Worm (Caenorhabditis elegans) whole organism, mixed stage, embryonic: ENCODE results near the gene F53F8.3.

ENCODE experiments used
- M03D4.4 ChIP-seq: sonication (generic microtip); optimal IDR thresholded peaks from 2 replicates; lab custom pipeline; 2017; ENCODE audit warnings: mild to moderate bottlenecking, missing genetic modification characterization, missing compliant biosample characterization
- bed-3 ChIP-seq: fragments of 200-800 bp; sonication (Bioruptor generic); optimal IDR thresholded peaks from 3 replicates; lab custom pipeline; 2018; ENCODE audit warnings: mild to moderate bottlenecking, missing genetic modification characterization, moderate library complexity, missing compliant biosample characterization
- blmp-1 ChIP-seq: fragments of 150-350 bp; optimal IDR thresholded peaks from 2 replicates; lab custom pipeline; 2014; ENCODE audit warnings: missing biosample characterization, missing genetic modification characterization
- ceh-39 ChIP-seq: fragments of 150-350 bp; optimal IDR thresholded peaks from 2 replicates; lab custom pipeline; 2014; ENCODE audit warnings: missing biosample characterization, missing genetic modification characterization
- ceh-43 ChIP-seq: fragments of 200-800 bp; sonication (Bioruptor generic); optimal IDR thresholded peaks from 2 replicates; lab custom pipeline; 2018; ENCODE audit warnings: mild to moderate bottlenecking, missing genetic modification characterization, moderate library complexity, missing compliant biosample characterization
- ceh-83 ChIP-seq: fragments of 200-800 bp; sonication (Bioruptor generic); optimal IDR thresholded peaks from 2 replicates; lab custom pipeline; 2018; ENCODE audit warnings: mild to moderate bottlenecking, missing genetic modification characterization, missing compliant biosample characterization
- cnd-1 ChIP-seq: fragments of 200-800 bp; sonication (Bioruptor generic); optimal IDR thresholded peaks from 2 replicates; lab custom pipeline; 2018; ENCODE audit warnings: mild to moderate bottlenecking, missing genetic modification characterization, missing compliant biosample characterization
- elt-1 ChIP-seq: sonication (generic microtip); optimal IDR thresholded peaks from 2 replicates; lab custom pipeline; 2017; ENCODE audit warnings: missing genetic modification characterization, mild to moderate bottlenecking, missing compliant biosample characterization, antibody characterized with exemption, moderate library complexity, borderline replicate concordance; ENCODE audit not compliant: insufficient read depth
- elt-3 ChIP-seq: fragments of 150-350 bp; optimal IDR thresholded peaks from 2 replicates; lab custom pipeline; 2014; ENCODE audit warnings: missing biosample characterization, missing genetic modification characterization
- flh-1 ChIP-seq: fragments of 200-800 bp; sonication (Bioruptor generic); optimal IDR thresholded peaks from 2 replicates; lab custom pipeline; 2018; ENCODE audit warnings: mild to moderate bottlenecking, missing genetic modification characterization, moderate library complexity, missing compliant biosample characterization
- ham-2 ChIP-seq: fragments of 200-800 bp; sonication (Bioruptor generic); optimal IDR thresholded peaks from 2 replicates; lab custom pipeline; 2018; ENCODE audit warnings: mild to moderate bottlenecking, missing genetic modification characterization, missing compliant biosample characterization
- hlh-1 ChIP-seq: fragments of 150-350 bp; optimal IDR thresholded peaks from 2 replicates; lab custom pipeline; 2014; ENCODE audit warnings: missing biosample characterization, missing genetic modification reagents, missing genetic modification characterization
- lin-13 ChIP-seq: fragments of 150-350 bp; optimal IDR thresholded peaks from 2 replicates; lab custom pipeline; 2014; ENCODE audit warnings: missing biosample characterization, missing genetic modification characterization
- lin-32 ChIP-seq: fragments of 200-800 bp; sonication (Bioruptor generic); optimal IDR thresholded peaks from 2 replicates; lab custom pipeline; 2018; ENCODE audit warnings: mild to moderate bottlenecking, missing genetic modification characterization, missing compliant biosample characterization
- lsy-2 ChIP-seq: fragments of 150-350 bp; optimal IDR thresholded peaks from 2 replicates; lab custom pipeline; 2014; ENCODE audit warnings: missing biosample characterization, missing genetic modification characterization
- mab-5 ChIP-seq: fragments of 150-350 bp; optimal IDR thresholded peaks from 2 replicates; lab custom pipeline; 2014; ENCODE audit warnings: missing biosample characterization, missing genetic modification characterization
- mep-1 ChIP-seq: fragments of 150-350 bp; optimal IDR thresholded peaks from 2 replicates; lab custom pipeline; 2017; ENCODE audit warnings: missing biosample characterization, missing genetic modification reagents, missing genetic modification characterization, inconsistent platforms
- mls-2 ChIP-seq: sonication (generic microtip); optimal IDR thresholded peaks from 2 replicates; lab custom pipeline; 2016; ENCODE audit warnings: mild to moderate bottlenecking, missing genetic modification characterization, moderate library complexity, missing compliant biosample characterization
- nhr-12 ChIP-seq: fragments of 150-350 bp; optimal IDR thresholded peaks from 2 replicates; lab custom pipeline; 2014; ENCODE audit warnings: missing biosample characterization, missing genetic modification characterization
- nhr-2 ChIP-seq: fragments of 150-350 bp; optimal IDR thresholded peaks from 2 replicates; lab custom pipeline; 2014; ENCODE audit warnings: missing biosample characterization, missing genetic modification characterization
- nhr-237 ChIP-seq: fragments of 150-350 bp; optimal IDR thresholded peaks from 2 replicates; lab custom pipeline; 2014; ENCODE audit warnings: missing biosample characterization, missing genetic modification characterization
- nhr-28 ChIP-seq: fragments of 150-350 bp; optimal IDR thresholded peaks from 2 replicates; lab custom pipeline; 2014; ENCODE audit warnings: missing biosample characterization, missing genetic modification characterization
- nhr-76 ChIP-seq: sonication (generic microtip); optimal IDR thresholded peaks from 2 replicates; lab custom pipeline; 2017; ENCODE audit warnings: missing biosample characterization, missing genetic modification characterization
- pha-4 ChIP-seq: fragments of 150-350 bp; optimal IDR thresholded peaks from 2 replicates; lab custom pipeline; 2018; ENCODE audit warnings: missing biosample characterization, missing genetic modification reagents, missing genetic modification characterization
- sem-2 ChIP-seq: fragments of 200-800 bp; sonication (Bioruptor generic); optimal IDR thresholded peaks from 2 replicates; lab custom pipeline; 2018; ENCODE audit warnings: mild to moderate bottlenecking, missing genetic modification characterization, missing compliant biosample characterization
- snpc-4 ChIP-seq: fragments of 150-350 bp; optimal IDR thresholded peaks from 2 replicates; lab custom pipeline; 2014; ENCODE audit warnings: missing biosample characterization, missing genetic modification characterization
- sptf-1 ChIP-seq: sonication (generic microtip); optimal IDR thresholded peaks from 2 replicates; lab custom pipeline; 2017; ENCODE audit warnings: mild to moderate bottlenecking, missing genetic modification characterization, moderate library complexity, missing compliant biosample characterization
- tbx-8 ChIP-seq: fragments of 200-800 bp; sonication (Bioruptor generic); optimal IDR thresholded peaks from 2 replicates; lab custom pipeline; 2018; ENCODE audit warnings: mild to moderate bottlenecking, missing genetic modification characterization, moderate library complexity, missing compliant biosample characterization
- unc-120 ChIP-seq: sonication (generic microtip); optimal IDR thresholded peaks from 2 replicates; lab custom pipeline; 2017; ENCODE audit warnings: missing genetic modification characterization, missing compliant biosample characterization; ENCODE audit not compliant: poor library complexity, severe bottlenecking
- unc-39 ChIP-seq: fragments of 150-350 bp; optimal IDR thresholded peaks from 2 replicates; lab custom pipeline; 2014; ENCODE audit warnings: missing biosample characterization, missing genetic modification characterization
- unc-62 ChIP-seq: fragments of 150-350 bp; optimal IDR thresholded peaks from 2 replicates; lab custom pipeline; 2014; ENCODE audit warnings: missing biosample characterization, missing genetic modification reagents, missing genetic modification characterization
- zip-8 ChIP-seq: fragments of 150-350 bp; optimal IDR thresholded peaks from 2 replicates; lab custom pipeline; 2014; ENCODE audit warnings: missing biosample characterization, missing genetic modification characterization
- ztf-11 ChIP-seq: fragments of 150-350 bp; optimal IDR thresholded peaks from 2 replicates; lab custom pipeline; 2014; ENCODE audit warnings: missing biosample characterization, missing genetic modification characterization

Gene F53F8.3

ce11 chrV:20689481-20690039 lies at the start of gene F53F8.3:
F53F8.3 (minus strand) TSS chrV:20689531.
- TF ChIP-seq nhr-237 (no peak), nhr-12 (no peak), hlh-1 (tag; lab: Kevin White, UChicago) (no peak), unc-62 (GFP tag; lab: Kevin White, UChicago) (no peak), ham-2 (GFP tag; lab: Kevin White, UChicago) (no peak), elt-3 (tag; lab: Kevin White, UChicago) (no peak), lin-32 (GFP tag; lab: Kevin White, UChicago) (no peak), nhr-76 (tag; lab: Kevin White, UChicago) (no peak)
- TF ChIP-seq, all 35 proteins: peak for 0

ce11 chrV:20734658-20735057 lies 45.3 kb upstream of the F53F8.3 start, which contains the start of gene srxa-6:
srxa-6 (plus strand) TSS chrV:20734958.
- TF ChIP-seq nhr-76 (tag; lab: Kevin White, UChicago), result no peak
- TF ChIP-seq, all 35 proteins: peak for 0

ce11 chrV:20731787-20732186 lies 42.5 kb upstream of the F53F8.3 start, which contains the start of gene srxa-1:
srxa-1 (plus strand) TSS chrV:20732087.
- TF ChIP-seq unc-39 (tag; lab: Kevin White, UChicago), result no peak
- no peak for TF ChIP-seq pha-4 (tag; lab: Kevin White, UChicago)
- TF ChIP-seq mep-1 (tag; lab: Kevin White, UChicago), result no peak
- no peak for TF ChIP-seq nhr-76 (tag; lab: Kevin White, UChicago)
- no peak for TF ChIP-seq unc-62 (GFP tag; lab: Kevin White, UChicago)

- TF ChIP-seq zip-8, result no peak
- TF ChIP-seq flh-1 (GFP tag; lab: Kevin White, UChicago), result no peak
- TF ChIP-seq sem-2 (GFP tag; lab: Kevin White, UChicago), result no peak
- no peak for TF ChIP-seq ceh-83 (GFP tag; lab: Kevin White, UChicago)
- no peak for TF ChIP-seq ztf-11 (tag; lab: Kevin White, UChicago)
- TF ChIP-seq elt-3 (tag; lab: Kevin White, UChicago), result no peak
- TF ChIP-seq blmp-1 (tag; lab: Kevin White, UChicago), result no peak
- TF ChIP-seq unc-62 (GFP tag; lab: Kevin White, UChicago), result no peak
- TF ChIP-seq elt-1 (tag; lab: Kevin White, UChicago), result no peak
- no peak for TF ChIP-seq mab-5 (tag; lab: Kevin White, UChicago)
- no peak for TF ChIP-seq nhr-12
- TF ChIP-seq mep-1 (tag; lab: Kevin White, UChicago), result peak; percentile 40
- TF ChIP-seq ceh-43 (GFP tag; lab: Kevin White, UChicago), result no peak
- TF ChIP-seq lsy-2, result peak; percentile 5
- no peak for TF ChIP-seq bed-3
- peak; percentile 42 for TF ChIP-seq mls-2 (tag; lab: Kevin White, UChicago)
- no peak for TF ChIP-seq ceh-39 (tag; lab: Kevin White, UChicago)
- no peak for TF ChIP-seq M03D4.4
- TF ChIP-seq lin-13 (tag; lab: Kevin White, UChicago), result no peak
- no peak for TF ChIP-seq hlh-1 (tag; lab: Kevin White, UChicago)
- TF ChIP-seq nhr-237, result no peak
- no peak for TF ChIP-seq nhr-28 (tag; lab: Kevin White, UChicago)
- TF ChIP-seq ham-2 (GFP tag; lab: Kevin White, UChicago), result no peak
- no peak for TF ChIP-seq nhr-76 (tag; lab: Kevin White, UChicago)
- peak; percentile 9 for TF ChIP-seq unc-120 (tag; lab: Kevin White, UChicago)
- peak; percentile 53 for TF ChIP-seq pha-4 (tag; lab: Kevin White, UChicago)
- no peak for TF ChIP-seq unc-39 (tag; lab: Kevin White, UChicago)
- no peak for TF ChIP-seq nhr-2 (tag; lab: Kevin White, UChicago)
- TF ChIP-seq snpc-4 (tag; lab: Kevin White, UChicago), result no peak
- TF ChIP-seq cnd-1 (tag; lab: Kevin White, UChicago), result no peak
Measured at ce11 chrV:20728763-20729350, 39.5 kb upstream of the F53F8.3 start, which contains the start of gene ipla-3. ipla-3 (minus strand) TSS chrV:20729272.

- TF ChIP-seq lin-32 (GFP tag; lab: Kevin White, UChicago) (no peak), elt-3 (tag; lab: Kevin White, UChicago) (no peak), sptf-1 (tag; lab: Kevin White, UChicago) (no peak), mls-2 (tag; lab: Kevin White, UChicago) (no peak), hlh-1 (tag; lab: Kevin White, UChicago) (no peak), nhr-76 (tag; lab: Kevin White, UChicago) (no peak), nhr-237 (no peak), tbx-8 (GFP tag; lab: Kevin White, UChicago) (no peak), lsy-2 (no peak), mab-5 (tag; lab: Kevin White, UChicago) (no peak), ham-2 (GFP tag; lab: Kevin White, UChicago) (no peak), snpc-4 (tag; lab: Kevin White, UChicago) (no peak), nhr-2 (tag; lab: Kevin White, UChicago) (no peak), sem-2 (GFP tag; lab: Kevin White, UChicago) (no peak), nhr-12 (no peak), blmp-1 (tag; lab: Kevin White, UChicago) (no peak), cnd-1 (tag; lab: Kevin White, UChicago) (no peak), elt-1 (tag; lab: Kevin White, UChicago) (no peak)
Measured at ce11 chrV:20727458-20727857, 38.1 kb upstream of the F53F8.3 start.
